Fruit fly (Drosophila melanogaster) whole organism, embryonic: ENCODE data around the gene CG9673.

Source experiments
- Awh ChIP-seq: fragments of 200-800 bp; sonication (Bioruptor generic); IDR thresholded peaks from 2 replicates; pipeline ENCODE4, ENCODE4 v1.3.6; 2022; ENCODE audit warnings: missing biosample characterization, missing genetic modification characterization
- C15 ChIP-seq: fragments of 200-800 bp; sonication (Bioruptor generic); IDR thresholded peaks from 3 replicates; pipeline ENCODE4 v1.3.6; 2022; ENCODE audit warnings: missing biosample characterization, missing genetic modification characterization
- CG10321 ChIP-seq: fragments of 200-800 bp; sonication (Bioruptor generic); IDR thresholded peaks from 2 replicates; pipeline ENCODE4 v1.3.6; 2022; ENCODE audit warnings: missing biosample characterization, missing genetic modification characterization
- CG11085 ChIP-seq: fragments of 200-800 bp; sonication (Bioruptor generic); IDR thresholded peaks from 2 replicates; pipeline ENCODE4 v1.3.6; 2022; ENCODE audit warnings: missing biosample characterization, missing genetic modification characterization
- CG13775 ChIP-seq: fragments of 200-800 bp; sonication (Bioruptor generic); optimal IDR thresholded peaks from 3 replicates; lab custom pipeline; 2017; ENCODE audit warnings: missing biosample characterization, mild to moderate bottlenecking, missing genetic modification characterization
- CG14441 ChIP-seq: fragments of 200-800 bp; sonication (Bioruptor generic); IDR thresholded peaks from 2 replicates; pipeline ENCODE4 v1.3.6; 2022; ENCODE audit warnings: missing biosample characterization, missing genetic modification characterization
- CG15269 ChIP-seq: fragments of 200-800 bp; sonication (Bioruptor generic); optimal IDR thresholded peaks from 2 replicates; lab custom pipeline; 2018; ENCODE audit warnings: missing biosample characterization, mild to moderate bottlenecking, missing genetic modification characterization, moderate library complexity
- CG15601 ChIP-seq: fragments of 200-800 bp; sonication (Bioruptor generic); optimal IDR thresholded peaks from 3 replicates; lab custom pipeline; 2019; ENCODE audit warnings: missing biosample characterization, mild to moderate bottlenecking, missing genetic modification characterization, moderate library complexity
- CG1602 ChIP-seq: fragments of 200-800 bp; sonication (Bioruptor generic); optimal IDR thresholded peaks from 3 replicates; lab custom pipeline; 2016; ENCODE audit warnings: missing biosample characterization, missing genetic modification characterization
- CG16863 ChIP-seq: fragments of 200-800 bp; sonication (Bioruptor generic); optimal IDR thresholded peaks from 3 replicates; lab custom pipeline; 2016; ENCODE audit warnings: missing biosample characterization, missing genetic modification characterization
- CG31441 ChIP-seq: fragments of 200-800 bp; sonication (Bioruptor generic); IDR thresholded peaks from 2 replicates; pipeline ENCODE4 v1.3.6; 2022; ENCODE audit warnings: missing biosample characterization, missing genetic modification characterization
- CG3163 ChIP-seq: fragments of 200-800 bp; sonication (Bioruptor generic); optimal IDR thresholded peaks from 3 replicates; lab custom pipeline; 2016; ENCODE audit warnings: missing biosample characterization, missing genetic modification characterization
- CG34224 ChIP-seq: fragments of 200-800 bp; sonication (Bioruptor generic); IDR thresholded peaks from 3 replicates; pipeline ENCODE4 v1.3.6; 2022; ENCODE audit warnings: missing biosample characterization, missing genetic modification characterization; ENCODE audit not compliant: partially characterized antibody
- CG34376 ChIP-seq: fragments of 200-800 bp; sonication (Bioruptor generic); optimal IDR thresholded peaks from 2 replicates; lab custom pipeline; 2018; ENCODE audit warnings: missing biosample characterization, mild to moderate bottlenecking, missing genetic modification characterization
- CG4707 ChIP-seq: fragments of 200-800 bp; sonication (Bioruptor generic); optimal IDR thresholded peaks from 2 replicates; lab custom pipeline; 2018; ENCODE audit warnings: missing biosample characterization, mild to moderate bottlenecking, missing genetic modification characterization, moderate library complexity
- CG7786 ChIP-seq: fragments of 200-800 bp; sonication (Bioruptor generic); optimal IDR thresholded peaks from 2 replicates; lab custom pipeline; 2016; ENCODE audit warnings: missing biosample characterization, missing genetic modification characterization
- CG8765 ChIP-seq: fragments of 200-800 bp; sonication (Bioruptor generic); IDR thresholded peaks from 2 replicates; pipeline ENCODE4 v1.3.6; 2022; ENCODE audit warnings: missing biosample characterization, missing genetic modification characterization
- Dll ChIP-seq: fragments of 200-800 bp; sonication (Bioruptor generic); IDR thresholded peaks from 4 replicates; pipeline ENCODE4 v1.3.6; 2022; ENCODE audit warnings: missing biosample characterization, missing genetic modification characterization; ENCODE audit not compliant: partially characterized antibody
- Dp ChIP-seq: fragments of 200-800 bp; sonication (Bioruptor generic); optimal IDR thresholded peaks from 2 replicates; lab custom pipeline; 2018; ENCODE audit warnings: missing biosample characterization, mild to moderate bottlenecking, missing genetic modification characterization, moderate library complexity
- E2f1 ChIP-seq: fragments of 200-800 bp; sonication (Bioruptor generic); IDR thresholded peaks from 2 replicates; pipeline ENCODE4 v1.3.6; 2022; ENCODE audit warnings: missing biosample characterization, missing genetic modification characterization
- Elba2 ChIP-seq: fragments of 200-800 bp; sonication (Bioruptor generic); optimal IDR thresholded peaks from 3 replicates; lab custom pipeline; 2016; ENCODE audit warnings: missing biosample characterization, missing genetic modification characterization
- HLH54F ChIP-seq: fragments of 200-800 bp; sonication (Bioruptor generic); optimal IDR thresholded peaks from 3 replicates; lab custom pipeline; 2016; ENCODE audit warnings: missing biosample characterization, missing genetic modification characterization
- MBD-R2 ChIP-seq: fragments of 200-800 bp; sonication (Bioruptor generic); IDR thresholded peaks from 2 replicates; pipeline ENCODE4 v1.3.6; 2022; ENCODE audit warnings: missing biosample characterization, missing genetic modification characterization
- Max ChIP-seq: fragments of 200-800 bp; sonication (Bioruptor generic); optimal IDR thresholded peaks from 2 replicates; lab custom pipeline; 2016; ENCODE audit warnings: missing biosample characterization, mild to moderate bottlenecking, missing genetic modification characterization
- Neu2 ChIP-seq: fragments of 200-800 bp; sonication (Bioruptor generic); optimal IDR thresholded peaks from 3 replicates; lab custom pipeline; 2016; ENCODE audit warnings: missing biosample characterization, missing genetic modification characterization, borderline replicate concordance
- Nf-YA ChIP-seq: fragments of 200-800 bp; sonication (Bioruptor generic); IDR thresholded peaks from 2 replicates; pipeline ENCODE4 v1.3.6; 2022; ENCODE audit warnings: missing biosample characterization, missing genetic modification characterization
- Oli ChIP-seq: fragments of 200-800 bp; sonication (Bioruptor generic); optimal IDR thresholded peaks from 2 replicates; lab custom pipeline; 2018; ENCODE audit warnings: missing biosample characterization, mild to moderate bottlenecking, missing genetic modification characterization, moderate library complexity
- al ChIP-seq: fragments of 200-800 bp; sonication (Bioruptor generic); IDR thresholded peaks from 2 replicates; pipeline ENCODE4 v1.3.6; 2022; ENCODE audit warnings: missing biosample characterization, missing genetic modification characterization
- cas ChIP-seq: fragments of 200-800 bp; sonication (Bioruptor generic); IDR thresholded peaks from 2 replicates; pipeline ENCODE4 v1.3.6; 2022; ENCODE audit warnings: missing biosample characterization, missing genetic modification characterization
- dan ChIP-seq: fragments of 200-800 bp; sonication (Bioruptor generic); IDR thresholded peaks from 2 replicates; pipeline ENCODE4 v1.3.6; 2022; ENCODE audit warnings: missing biosample characterization, missing genetic modification characterization
- dimm ChIP-seq: fragments of 200-800 bp; sonication (Bioruptor generic); IDR thresholded peaks from 2 replicates; pipeline ENCODE4 v1.3.6; 2022; ENCODE audit warnings: missing biosample characterization, missing genetic modification characterization
- disco-r ChIP-seq: fragments of 200-800 bp; sonication (Bioruptor generic); optimal IDR thresholded peaks from 2 replicates; lab custom pipeline; 2016; ENCODE audit warnings: missing biosample characterization, missing genetic modification characterization
- ems ChIP-seq: fragments of 200-800 bp; sonication (Bioruptor generic); optimal IDR thresholded peaks from 3 replicates; lab custom pipeline; 2016; ENCODE audit warnings: missing biosample characterization, missing genetic modification characterization
- fd3F ChIP-seq: fragments of 200-800 bp; sonication (Bioruptor generic); optimal IDR thresholded peaks from 2 replicates; lab custom pipeline; 2018; ENCODE audit warnings: missing biosample characterization, mild to moderate bottlenecking, missing genetic modification characterization, moderate library complexity
- fru ChIP-seq: fragments of >200 bp; optimal IDR thresholded peaks from 2 replicates; lab custom pipeline; 2017
- ftz-f1 ChIP-seq: fragments of 200-800 bp; sonication (Bioruptor generic); optimal IDR thresholded peaks from 2 replicates; lab custom pipeline; 2016; ENCODE audit warnings: missing biosample characterization, missing genetic modification characterization
- gro ChIP-seq: fragments of 200-800 bp; sonication (Bioruptor generic); optimal IDR thresholded peaks from 2 replicates; lab custom pipeline; 2016; ENCODE audit warnings: missing biosample characterization, missing genetic modification characterization
- gsb-n ChIP-seq: fragments of 200-800 bp; sonication (Bioruptor generic); optimal IDR thresholded peaks from 3 replicates; lab custom pipeline; 2018; ENCODE audit warnings: missing biosample characterization, mild to moderate bottlenecking, missing genetic modification characterization
- h ChIP-seq: fragments of >200 bp; optimal IDR thresholded peaks from 2 replicates; lab custom pipeline; 2017
- jing ChIP-seq: fragments of 200-800 bp; sonication (Bioruptor generic); optimal IDR thresholded peaks from 2 replicates; lab custom pipeline; 2018; ENCODE audit warnings: missing biosample characterization, mild to moderate bottlenecking, missing genetic modification characterization
- lbe ChIP-seq: fragments of 200-800 bp; sonication (Bioruptor generic); optimal IDR thresholded peaks from 2 replicates; lab custom pipeline; 2016; ENCODE audit warnings: missing biosample characterization, mild to moderate bottlenecking, missing genetic modification characterization
- mam ChIP-seq: fragments of 200-800 bp; sonication (Bioruptor generic); optimal IDR thresholded peaks from 3 replicates; lab custom pipeline; 2016; ENCODE audit warnings: missing biosample characterization, missing genetic modification characterization
- peb ChIP-seq: fragments of 200-800 bp; sonication (Bioruptor generic); IDR thresholded peaks from 2 replicates; pipeline ENCODE4 v1.3.6; 2022; ENCODE audit warnings: missing biosample characterization, missing genetic modification characterization
- pnt ChIP-seq: fragments of 200-800 bp; sonication (Bioruptor generic); optimal IDR thresholded peaks from 3 replicates; lab custom pipeline; 2016; ENCODE audit warnings: missing biosample characterization, missing genetic modification characterization
- prd ChIP-seq, 3 experiments: fragments of >200 bp in 2 of 3; fragments of 200-800 bp in 1 of 3; sonication (Bioruptor generic) in 1 of 3; optimal IDR thresholded peaks in 2 of 3; IDR thresholded peaks in 1 of 3; 2 replicates in 2 of 3; 3 replicates in 1 of 3; pipeline versions ENCODE4 v1.3.6 to Lab custom; 2017 to 2022; ENCODE audit warnings: missing biosample characterization in 1 of 3, missing genetic modification characterization in 1 of 3
- pum ChIP-seq: fragments of 200-800 bp; sonication (Bioruptor generic); optimal IDR thresholded peaks from 2 replicates; lab custom pipeline; 2016; ENCODE audit warnings: missing biosample characterization, missing genetic modification characterization
- row ChIP-seq: fragments of 200-800 bp; sonication (Bioruptor generic); IDR thresholded peaks from 3 replicates; pipeline ENCODE4 v1.3.6; 2022; ENCODE audit warnings: missing biosample characterization, missing genetic modification characterization
- sisA ChIP-seq: fragments of 200-800 bp; sonication (Bioruptor generic); IDR thresholded peaks from 2 replicates; pipeline ENCODE4 v1.3.6; 2022; ENCODE audit warnings: missing biosample characterization, missing genetic modification characterization
- slp2 ChIP-seq: fragments of 200-800 bp; sonication (Bioruptor generic); optimal IDR thresholded peaks from 2 replicates; lab custom pipeline; 2016; ENCODE audit warnings: missing biosample characterization, missing genetic modification characterization
- sob ChIP-seq: fragments of 200-800 bp; sonication (Bioruptor generic); IDR thresholded peaks from 2 replicates; pipeline ENCODE4 v1.3.6; 2022; ENCODE audit warnings: missing biosample characterization, missing genetic modification characterization
- ssp ChIP-seq: fragments of 200-800 bp; sonication (Bioruptor generic); IDR thresholded peaks from 2 replicates; pipeline ENCODE4 v1.3.6; 2022; ENCODE audit warnings: missing biosample characterization, missing genetic modification characterization
- trh ChIP-seq: fragments of 200-800 bp; sonication (Bioruptor generic); optimal IDR thresholded peaks from 2 replicates; lab custom pipeline; 2016; ENCODE audit warnings: missing biosample characterization, missing genetic modification characterization
- unpg ChIP-seq: fragments of 200-800 bp; sonication (Bioruptor generic); optimal IDR thresholded peaks from 3 replicates; lab custom pipeline; 2018; ENCODE audit warnings: missing biosample characterization, mild to moderate bottlenecking, missing genetic modification characterization, moderate library complexity

The CG9673 gene

dm6 chrX:16690499-16690898 lies 13.2 kb downstream of the CG9673 start (continued):
- TF ChIP-seq lbe (GFP tag; lab: Kevin White, UChicago), result no peak
- peak; percentile 47 for TF ChIP-seq unpg
- TF ChIP-seq CG15601 (tag; lab: Kevin White, UChicago), result no peak
- no peak for TF ChIP-seq HLH54F (GFP tag; lab: Kevin White, UChicago)
- TF ChIP-seq row (GFP tag; lab: Robert Waterston, UW), result peak; percentile 55
- TF ChIP-seq CG15269 (tag; lab: Kevin White, UChicago), result peak; percentile 14
- peak; percentile 65; the same call in 1 of the 2 replicates for TF ChIP-seq sisA (GFP tag; lab: Robert Waterston, UW)
- no peak for TF ChIP-seq Nf-YA (GFP tag; lab: Robert Waterston, UW)
- no peak for TF ChIP-seq CG11085 (GFP tag; lab: Robert Waterston, UW)
- no peak for TF ChIP-seq sob (GFP tag; lab: Robert Waterston, UW)
- TF ChIP-seq dimm (GFP tag; lab: Robert Waterston, UW), result no peak
- TF ChIP-seq slp2 (GFP tag; lab: Kevin White, UChicago), result no peak
- no peak for TF ChIP-seq E2f1 (GFP tag; lab: Robert Waterston, UW)
- TF ChIP-seq CG1602 (GFP tag; lab: Kevin White, UChicago), result no peak
- TF ChIP-seq C15 (GFP tag; lab: Robert Waterston, UW), result no peak
- no peak for TF ChIP-seq Dp (GFP tag; lab: Kevin White, UChicago)
- no peak for TF ChIP-seq Awh
- TF ChIP-seq disco-r, result no peak
- TF ChIP-seq gro (GFP tag; lab: Kevin White, UChicago), result no peak
- TF ChIP-seq dan (GFP tag; lab: Robert Waterston, UW), result no peak
- no peak for TF ChIP-seq fru (lab: Kevin White, UChicago)
- TF ChIP-seq CG7786, result no peak
- TF ChIP-seq Max, result no peak
- peak; percentile 16 for TF ChIP-seq gsb-n (tag; lab: Kevin White, UChicago)
- TF ChIP-seq CG10321 (GFP tag; lab: Robert Waterston, UW), result no peak
- TF ChIP-seq al (GFP tag; lab: Robert Waterston, UW), result no peak
- TF ChIP-seq mam (GFP tag; lab: Kevin White, UChicago), result no peak
- no peak for TF ChIP-seq CG34224 (GFP tag; lab: Robert Waterston, UW)
- TF ChIP-seq h (lab: Kevin White, UChicago), result no peak
- TF ChIP-seq MBD-R2, result no peak
- no peak for TF ChIP-seq ssp (GFP tag; lab: Robert Waterston, UW)
- no peak for TF ChIP-seq CG4707 (GFP tag; lab: Kevin White, UChicago)
- no peak for TF ChIP-seq fd3F (GFP tag; lab: Kevin White, UChicago)
- TF ChIP-seq CG8765 (GFP tag; lab: Robert Waterston, UW), result no peak
- TF ChIP-seq CG14441 (GFP tag; lab: Robert Waterston, UW), result peak; percentile 54
- TF ChIP-seq peb (GFP tag; lab: Robert Waterston, UW), result 0 out of 2 replicates have a peak, but pooled peaks have one; percentile 32
- TF ChIP-seq Dll, result no peak
- TF ChIP-seq Neu2 (GFP tag; lab: Kevin White, UChicago), result no peak
- TF ChIP-seq CG16863, result no peak
- no peak for TF ChIP-seq prd (optimal IDR thresholded peaks at IDR 0.05; lab: Kevin White, UChicago)
- peak; percentile 33; the same call in 1 of the 3 replicates for TF ChIP-seq prd (GFP tag; IDR thresholded peaks at IDR 0.05; lab: Robert Waterston, UW)
- TF ChIP-seq pnt, result peak; percentile 7
- no peak for TF ChIP-seq ems (GFP tag; lab: Kevin White, UChicago)
- TF ChIP-seq Elba2 (GFP tag; lab: Kevin White, UChicago), result no peak
- no peak for TF ChIP-seq jing
- peak; percentile 13; the same call in 1 of the 2 replicates for TF ChIP-seq CG31441 (GFP tag; lab: Robert Waterston, UW)
- no peak for TF ChIP-seq CG13775 (GFP tag; lab: Kevin White, UChicago)
- no peak for TF ChIP-seq CG3163 (GFP tag; lab: Kevin White, UChicago)
- no peak for TF ChIP-seq CG34376 (GFP tag; lab: Kevin White, UChicago)
- no peak for TF ChIP-seq cas (GFP tag; lab: Robert Waterston, UW)
- peak; percentile 28 for TF ChIP-seq Oli (tag; lab: Kevin White, UChicago)
- TF ChIP-seq pum (GFP tag; lab: Kevin White, UChicago), result no peak
- TF ChIP-seq trh (GFP tag; lab: Kevin White, UChicago), result no peak
- no peak for TF ChIP-seq ftz-f1 (GFP tag; lab: Kevin White, UChicago)
